Worm (Caenorhabditis elegans) whole organism, young adult: ENCODE data around the gene Y62H9A.1.

Experiments used
- C17E4.6 ChIP-seq: fragments of 200-800 bp; sonication (Bioruptor generic); IDR thresholded peaks from 2 replicates; pipeline ENCODE4 v1.3.6; 2022; ENCODE audit warnings: missing genetic modification reagents, missing genetic modification characterization, missing compliant biosample characterization
- F52B5.7 ChIP-seq: sonication (generic microtip); optimal IDR thresholded peaks from 2 replicates; lab custom pipeline; 2016; ENCODE audit warnings: mild to moderate bottlenecking, missing genetic modification characterization, missing compliant biosample characterization
- ZK185.1 ChIP-seq: sonication (generic microtip); optimal IDR thresholded peaks from 2 replicates; lab custom pipeline; 2016; ENCODE audit warnings: mild to moderate bottlenecking, missing genetic modification characterization, missing compliant biosample characterization; ENCODE audit not compliant: poor library complexity, severe bottlenecking
- athp-1 ChIP-seq: sonication (generic microtip); optimal IDR thresholded peaks from 2 replicates; lab custom pipeline; 2017; ENCODE audit warnings: mild to moderate bottlenecking, missing genetic modification characterization, missing compliant biosample characterization
- ceh-100 ChIP-seq: fragments of 200-800 bp; sonication (Bioruptor generic); IDR thresholded peaks from 2 replicates; pipeline ENCODE4 v1.3.6; 2022; ENCODE audit warnings: missing genetic modification reagents, missing genetic modification characterization, missing compliant biosample characterization
- ceh-27 ChIP-seq: fragments of 200-800 bp; sonication (Bioruptor generic); optimal IDR thresholded peaks from 2 replicates; lab custom pipeline; 2018; ENCODE audit warnings: mild to moderate bottlenecking, missing genetic modification characterization, moderate library complexity, missing compliant biosample characterization
- die-1 ChIP-seq: sonication (generic microtip); optimal IDR thresholded peaks from 2 replicates; lab custom pipeline; 2016; ENCODE audit warnings: missing genotype, mild to moderate bottlenecking, missing genetic modification characterization, missing compliant biosample characterization
- lin-54 ChIP-seq: fragments of 200-800 bp; sonication (Bioruptor generic); optimal IDR thresholded peaks from 2 replicates; lab custom pipeline; 2018; ENCODE audit warnings: mild to moderate bottlenecking, missing genetic modification characterization, missing compliant biosample characterization
- pha-4 ChIP-seq: fragments of 150-350 bp; sonication (generic microtip); optimal IDR thresholded peaks from 2 replicates; lab custom pipeline; 2014; ENCODE audit warnings: missing biosample characterization, missing genetic modification reagents, missing genetic modification characterization
- unc-130 ChIP-seq: sonication (generic microtip); optimal IDR thresholded peaks from 2 replicates; lab custom pipeline; 2016; ENCODE audit warnings: missing genetic modification reagents, missing genetic modification characterization, missing compliant biosample characterization
- unc-62 ChIP-seq: fragments of 150-350 bp; optimal IDR thresholded peaks from 2 replicates; lab custom pipeline; 2014; ENCODE audit warnings: missing biosample characterization, missing genetic modification reagents, missing genetic modification characterization
- ztf-18 ChIP-seq: sonication (generic microtip); optimal IDR thresholded peaks from 2 replicates; lab custom pipeline; 2016; ENCODE audit warnings: missing genotype, mild to moderate bottlenecking, missing genetic modification characterization, missing compliant biosample characterization
- ztf-22 ChIP-seq: fragments of 200-800 bp; sonication (Bioruptor generic); optimal IDR thresholded peaks from 2 replicates; lab custom pipeline; 2018; ENCODE audit warnings: mild to moderate bottlenecking, missing genetic modification characterization, moderate library complexity, missing compliant biosample characterization

DNA sequence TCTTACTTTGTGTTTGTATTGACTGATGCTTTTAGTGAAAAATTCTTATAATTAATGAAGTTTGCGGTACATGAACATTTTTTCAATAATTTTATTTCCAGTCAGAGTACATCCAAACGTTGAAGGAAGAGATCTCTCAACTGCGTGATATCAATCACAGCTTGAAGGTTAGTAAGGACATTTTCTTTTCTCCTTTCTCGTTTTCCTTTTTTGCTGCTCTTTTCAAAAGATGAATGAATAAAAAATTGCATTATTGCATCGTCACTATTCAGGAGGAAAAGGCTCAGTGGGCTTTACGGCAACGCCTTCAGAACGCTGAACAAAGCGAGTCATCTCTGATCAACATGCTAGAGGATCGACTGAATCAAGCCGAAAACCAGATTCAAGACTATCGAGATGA, 48.4 kb upstream of the Y62H9A.1 start:
- TF ChIP-seq pha-4 (tag; lab: Kevin White, UChicago) (no peak), unc-62 (GFP tag; lab: Kevin White, UChicago) (no peak), ceh-100 (GFP tag; lab: Robert Waterston, UW) (no peak), ceh-27 (no peak), die-1 (tag; lab: Kevin White, UChicago) (no peak), F52B5.7 (tag; lab: Kevin White, UChicago) (no peak), ztf-22 (GFP tag; lab: Kevin White, UChicago) (no peak), C17E4.6 (GFP tag; lab: Robert Waterston, UW) (no peak), ztf-18 (tag; lab: Kevin White, UChicago) (no peak), unc-130 (GFP tag; lab: Kevin White, UChicago) (no peak), ZK185.1 (tag; lab: Kevin White, UChicago) (no peak), lin-54 (GFP tag; lab: Kevin White, UChicago) (no peak), athp-1 (tag; lab: Kevin White, UChicago) (no peak)
